Worm (Caenorhabditis elegans) whole organism, L3 larva: ENCODE measurements around the gene col-169.

Source experiments
- ama-1 ChIP-seq: fragments of 150-350 bp; optimal IDR thresholded peaks from 2 replicates; lab custom pipeline; 2018
- ceh-9 ChIP-seq: sonication (generic microtip); optimal IDR thresholded peaks from 2 replicates; lab custom pipeline; 2018; ENCODE audit warnings: missing biosample characterization, missing genetic modification characterization
- elt-2 ChIP-seq: sonication (generic microtip); optimal IDR thresholded peaks from 2 replicates; lab custom pipeline; 2016; ENCODE audit warnings: missing genetic modification reagents, mild to moderate bottlenecking, missing genetic modification characterization, missing compliant biosample characterization
- fos-1 ChIP-seq: fragments of 150-350 bp; optimal IDR thresholded peaks from 2 replicates; lab custom pipeline; 2014; ENCODE audit warnings: missing biosample characterization, missing genetic modification characterization
- lin-15B ChIP-seq: fragments of 150-350 bp; optimal IDR thresholded peaks from 2 replicates; lab custom pipeline; 2014; ENCODE audit warnings: missing biosample characterization, missing genetic modification characterization
- nhr-12 ChIP-seq: fragments of 150-350 bp; optimal IDR thresholded peaks from 2 replicates; lab custom pipeline; 2014; ENCODE audit warnings: missing biosample characterization, missing genetic modification characterization
- nhr-23 ChIP-seq: fragments of 150-350 bp; optimal IDR thresholded peaks from 2 replicates; lab custom pipeline; 2014; ENCODE audit warnings: missing biosample characterization, missing genetic modification reagents, missing genetic modification characterization
- nhr-25 ChIP-seq: sonication (generic microtip); optimal IDR thresholded peaks from 2 replicates; lab custom pipeline; 2017; ENCODE audit warnings: missing biosample characterization, missing genetic modification characterization
- pha-4 ChIP-seq: fragments of 150-350 bp; optimal IDR thresholded peaks from 2 replicates; lab custom pipeline; 2014; ENCODE audit warnings: missing biosample characterization, missing genetic modification reagents, missing genetic modification characterization
- pqm-1 ChIP-seq: fragments of 150-350 bp; optimal IDR thresholded peaks from 2 replicates; lab custom pipeline; 2017; ENCODE audit warnings: missing biosample characterization, missing genetic modification characterization, inconsistent platforms
- unc-62 ChIP-seq: fragments of 150-350 bp; sonication (generic microtip); optimal IDR thresholded peaks from 4 replicates; lab custom pipeline; 2014; ENCODE audit warnings: missing biosample characterization, missing genetic modification reagents, missing genetic modification characterization
- ztf-11 ChIP-seq: fragments of 150-350 bp; optimal IDR thresholded peaks from 2 replicates; lab custom pipeline; 2014; ENCODE audit warnings: missing biosample characterization, missing genetic modification characterization

ce11 chrX:6355030-6355635 lies 26.2 kb downstream of the col-169 start, which contains the start of gene C03B1.5:
- TF ChIP-seq ama-1 (lab: Kevin White, UChicago) = no peak
- no peak for TF ChIP-seq ceh-9 (tag; lab: Kevin White, UChicago)
- TF ChIP-seq nhr-12 (tag; lab: Kevin White, UChicago) = no peak
- no peak for TF ChIP-seq fos-1 (tag; lab: Kevin White, UChicago)
- no peak for TF ChIP-seq nhr-25 (tag; lab: Kevin White, UChicago)
- no peak for TF ChIP-seq elt-2 (tag; lab: Kevin White, UChicago)
- TF ChIP-seq lin-15B (tag; lab: Kevin White, UChicago) = no peak
- TF ChIP-seq ztf-11 (tag; lab: Kevin White, UChicago) = no peak
- TF ChIP-seq pha-4 (tag; lab: Kevin White, UChicago) = no peak
- no peak for TF ChIP-seq unc-62 (GFP tag; lab: Kevin White, UChicago)
- no peak for TF ChIP-seq nhr-23 (tag; lab: Kevin White, UChicago)
- no peak for TF ChIP-seq pqm-1 (tag; lab: Kevin White, UChicago)
